Worm (Caenorhabditis elegans) whole organism, L4 larva: Measurements from ENCODE around the gene F38E9.1.
A peak's percentile ranks its signal among the peaks of the same experiment; 100 is the strongest.

Experiments
- D1046.2 ChIP-seq: fragments of 200-800 bp; sonication (Bioruptor generic); IDR thresholded peaks from 2 replicates; pipeline ENCODE4 v1.3.6; 2022; ENCODE audit warnings: missing genetic modification characterization, missing compliant biosample characterization
- F10B5.3 ChIP-seq: sonication (generic microtip); optimal IDR thresholded peaks from 2 replicates; lab custom pipeline; 2016; ENCODE audit warnings: mild to moderate bottlenecking, missing genetic modification characterization, missing compliant biosample characterization
- F26F4.8 ChIP-seq: fragments of 200-800 bp; sonication (Bioruptor generic); conservative IDR thresholded peaks from 2 replicates; pipeline ENCODE4 v1.3.6; 2022; ENCODE audit warnings: missing genetic modification characterization, missing compliant biosample characterization
- F49E8.2 ChIP-seq: sonication (generic microtip); optimal IDR thresholded peaks from 2 replicates; lab custom pipeline; 2016; ENCODE audit warnings: missing compliant biosample characterization, mild to moderate bottlenecking, missing genetic modification characterization, borderline replicate concordance
- T20F7.1 ChIP-seq: fragments of 200-800 bp; sonication (Bioruptor generic); optimal IDR thresholded peaks from 2 replicates; lab custom pipeline; 2018; ENCODE audit warnings: mild to moderate bottlenecking, missing genetic modification characterization, missing compliant biosample characterization
- T26A8.4 ChIP-seq: fragments of 200-800 bp; sonication (Bioruptor generic); IDR thresholded peaks from 2 replicates; pipeline ENCODE4 v1.3.6; 2022; ENCODE audit warnings: missing genetic modification characterization, missing compliant biosample characterization
- Y105C5A.15 ChIP-seq: fragments of 200-800 bp; sonication (Bioruptor generic); IDR thresholded peaks from 2 replicates; pipeline ENCODE4 v1.3.6; 2022; ENCODE audit warnings: missing genetic modification characterization, missing compliant biosample characterization
- Y5F2A.4 ChIP-seq: fragments of 200-800 bp; sonication (Bioruptor generic); optimal IDR thresholded peaks from 2 replicates; lab custom pipeline; 2018; ENCODE audit warnings: mild to moderate bottlenecking, missing genetic modification characterization, missing compliant biosample characterization
- ZK546.5 ChIP-seq, 2 experiments: sonication (generic microtip); optimal IDR thresholded peaks; 2 replicates each; lab custom pipeline; 2017; ENCODE audit warnings: missing biosample characterization in 2 of 2, missing genetic modification characterization in 2 of 2
- ama-1 ChIP-seq: fragments of 150-350 bp; optimal IDR thresholded peaks from 2 replicates; lab custom pipeline; 2014; ENCODE audit warnings: inconsistent platforms, mixed read lengths
- attf-4 ChIP-seq: sonication (generic microtip); optimal IDR thresholded peaks from 3 replicates; lab custom pipeline; 2017; ENCODE audit warnings: missing biosample characterization, missing genetic modification characterization
- ceh-20 ChIP-seq: fragments of 200-800 bp; sonication (Bioruptor generic); IDR thresholded peaks from 2 replicates; pipeline ENCODE4 v1.3.6; 2022; ENCODE audit warnings: missing genetic modification reagents, missing genetic modification characterization, missing compliant biosample characterization
- ceh-32 ChIP-seq: sonication (generic microtip); optimal IDR thresholded peaks from 2 replicates; lab custom pipeline; 2016; ENCODE audit warnings: mild to moderate bottlenecking, missing genetic modification characterization, missing compliant biosample characterization; ENCODE audit not compliant: poor library complexity
- ces-1 ChIP-seq: fragments of 150-350 bp; sonication (generic microtip); optimal IDR thresholded peaks from 4 replicates; lab custom pipeline; 2014; ENCODE audit warnings: missing biosample characterization, missing genetic modification reagents, missing genetic modification characterization
- cey-2 ChIP-seq: sonication (generic microtip); optimal IDR thresholded peaks from 3 replicates; lab custom pipeline; 2017; ENCODE audit warnings: missing genetic modification characterization, mild to moderate bottlenecking, missing compliant biosample characterization, antibody characterized with exemption, borderline replicate concordance; ENCODE audit not compliant: insufficient read depth
- daf-16 ChIP-seq, 3 experiments: sonication (generic microtip); optimal IDR thresholded peaks; 2 replicates each; lab custom pipeline; 2016 to 2017; ENCODE audit warnings: missing genetic modification characterization in 3 of 3, missing genetic modification reagents in 3 of 3, mild to moderate bottlenecking in 2 of 3, missing compliant biosample characterization in 2 of 3, missing biosample characterization in 1 of 3, moderate library complexity in 1 of 3
- dmd-8 ChIP-seq: fragments of 200-800 bp; sonication (Bioruptor generic); IDR thresholded peaks from 2 replicates; pipeline ENCODE4 v1.3.6; 2022; ENCODE audit warnings: missing genetic modification characterization, missing compliant biosample characterization
- dmd-9 ChIP-seq: fragments of 200-800 bp; sonication (Bioruptor generic); IDR thresholded peaks from 2 replicates; pipeline ENCODE4 v1.3.6; 2022; ENCODE audit warnings: missing genetic modification reagents, missing genetic modification characterization, missing compliant biosample characterization
- dpl-1 ChIP-seq: fragments of 150-350 bp; optimal IDR thresholded peaks from 2 replicates; lab custom pipeline; 2014; ENCODE audit warnings: missing biosample characterization, missing genetic modification reagents, missing genetic modification characterization
- duxl-1 ChIP-seq: sonication (generic microtip); optimal IDR thresholded peaks from 2 replicates; lab custom pipeline; 2016; ENCODE audit warnings: mild to moderate bottlenecking, missing genetic modification characterization, moderate library complexity, missing compliant biosample characterization; ENCODE audit not compliant: poor library complexity
- egl-27 ChIP-seq: sonication (generic microtip); optimal IDR thresholded peaks from 3 replicates; lab custom pipeline; 2017; ENCODE audit warnings: missing biosample characterization, missing genetic modification reagents, missing genetic modification characterization
- egl-43 ChIP-seq: fragments of 200-800 bp; sonication (Bioruptor generic); IDR thresholded peaks from 2 replicates; pipeline ENCODE4 v1.3.6; 2022; ENCODE audit warnings: missing genetic modification reagents, missing genetic modification characterization, missing compliant biosample characterization
- fkh-10 ChIP-seq: fragments of 150-350 bp; optimal IDR thresholded peaks from 2 replicates; lab custom pipeline; 2014; ENCODE audit warnings: missing biosample characterization, missing genetic modification reagents, missing genetic modification characterization
- fos-1 ChIP-seq: fragments of 150-350 bp; optimal IDR thresholded peaks from 2 replicates; lab custom pipeline; 2014; ENCODE audit warnings: missing biosample characterization, missing genetic modification characterization
- gei-8 ChIP-seq: fragments of 200-800 bp; sonication (Bioruptor generic); optimal IDR thresholded peaks from 2 replicates; lab custom pipeline; 2018; ENCODE audit warnings: mild to moderate bottlenecking, missing genetic modification characterization, missing compliant biosample characterization
- hlh-11 ChIP-seq: fragments of 200-800 bp; sonication (Bioruptor generic); optimal IDR thresholded peaks from 2 replicates; lab custom pipeline; 2018; ENCODE audit warnings: mild to moderate bottlenecking, missing genetic modification characterization, missing compliant biosample characterization
- hlh-30 ChIP-seq: sonication (generic microtip); optimal IDR thresholded peaks from 2 replicates; lab custom pipeline; 2017; ENCODE audit warnings: antibody characterized with exemption, mild to moderate bottlenecking, missing genetic modification characterization, missing compliant biosample characterization; ENCODE audit not compliant: insufficient read depth
- lin-1 ChIP-seq: fragments of 200-800 bp; sonication (Bioruptor generic); IDR thresholded peaks from 2 replicates; pipeline ENCODE4 v1.3.6; 2022; ENCODE audit warnings: missing genetic modification reagents, missing genetic modification characterization, missing compliant biosample characterization
- lin-13 ChIP-seq: fragments of 150-350 bp; optimal IDR thresholded peaks from 2 replicates; lab custom pipeline; 2014; ENCODE audit warnings: missing biosample characterization, missing genetic modification reagents, missing genetic modification characterization
- lin-15B ChIP-seq: fragments of 150-350 bp; sonication (generic microtip); optimal IDR thresholded peaks from 3 replicates; lab custom pipeline; 2014; ENCODE audit warnings: missing biosample characterization, missing genetic modification characterization
- madf-9 ChIP-seq: fragments of 200-800 bp; sonication (Bioruptor generic); conservative IDR thresholded peaks from 2 replicates; pipeline ENCODE4 v1.3.6; 2022; ENCODE audit warnings: missing genetic modification reagents, missing genetic modification characterization, missing compliant biosample characterization
- mdl-1 ChIP-seq, 2 experiments: fragments of 150-350 bp in 1 of 2; sonication (generic microtip) in 1 of 2; optimal IDR thresholded peaks; 2 replicates each; lab custom pipeline; 2014 to 2017; ENCODE audit warnings: missing biosample characterization in 2 of 2, missing genetic modification characterization in 2 of 2
- mdt-29 ChIP-seq: fragments of 200-800 bp; sonication (Bioruptor generic); IDR thresholded peaks from 2 replicates; pipeline ENCODE4 v1.3.6; 2022; ENCODE audit warnings: missing genetic modification reagents, missing genetic modification characterization, missing compliant biosample characterization
- nhr-10 ChIP-seq: fragments of 150-350 bp; optimal IDR thresholded peaks from 2 replicates; lab custom pipeline; 2014; ENCODE audit warnings: missing biosample characterization, missing genetic modification characterization
- nhr-237 ChIP-seq: sonication (generic microtip); optimal IDR thresholded peaks from 2 replicates; lab custom pipeline; 2017; ENCODE audit warnings: missing biosample characterization, missing genetic modification characterization
- nhr-6 ChIP-seq: fragments of 150-350 bp; optimal IDR thresholded peaks from 2 replicates; lab custom pipeline; 2014; ENCODE audit warnings: missing biosample characterization, missing genetic modification characterization
- nhr-77 ChIP-seq: fragments of 150-350 bp; optimal IDR thresholded peaks from 2 replicates; lab custom pipeline; 2014; ENCODE audit warnings: missing biosample characterization, missing genetic modification characterization
- pha-4 ChIP-seq, 2 experiments: fragments of 150-350 bp in 1 of 2; fragments of 200-800 bp in 1 of 2; sonication (Bioruptor generic) in 1 of 2; IDR thresholded peaks in 1 of 2; optimal IDR thresholded peaks in 1 of 2; 2 replicates each; pipeline versions ENCODE4 v1.3.6 to Lab custom; 2014 to 2022; ENCODE audit warnings: missing genetic modification characterization in 2 of 2, missing genetic modification reagents in 2 of 2, missing biosample characterization in 1 of 2, missing compliant biosample characterization in 1 of 2
- set-16 ChIP-seq: fragments of 200-800 bp; sonication (Bioruptor generic); IDR thresholded peaks from 2 replicates; pipeline ENCODE4 v1.3.6; 2022; ENCODE audit warnings: missing genetic modification reagents, missing genetic modification characterization, missing compliant biosample characterization
- skn-1 ChIP-seq: fragments of 150-350 bp; optimal IDR thresholded peaks from 2 replicates; lab custom pipeline; 2014; ENCODE audit warnings: missing biosample characterization, missing genetic modification characterization
- snpc-1.2 ChIP-seq: fragments of 200-800 bp; sonication (Bioruptor generic); IDR thresholded peaks from 2 replicates; pipeline ENCODE4 v1.3.6; 2022; ENCODE audit warnings: missing genetic modification reagents, missing genetic modification characterization, missing compliant biosample characterization
- spr-1 ChIP-seq: sonication (generic microtip); optimal IDR thresholded peaks from 2 replicates; lab custom pipeline; 2016; ENCODE audit warnings: mild to moderate bottlenecking, missing genetic modification characterization, missing compliant biosample characterization
- tag-97 ChIP-seq: fragments of 200-800 bp; sonication (Bioruptor generic); IDR thresholded peaks from 2 replicates; pipeline ENCODE4 v1.3.6; 2022; ENCODE audit warnings: missing genetic modification characterization, missing compliant biosample characterization
- tra-1 ChIP-seq: fragments of 200-800 bp; sonication (Bioruptor generic); IDR thresholded peaks from 2 replicates; pipeline ENCODE4 v1.3.6; 2022; ENCODE audit warnings: missing genetic modification reagents, missing genetic modification characterization, missing compliant biosample characterization
- unc-130 ChIP-seq: sonication (generic microtip); optimal IDR thresholded peaks from 2 replicates; lab custom pipeline; 2016; ENCODE audit warnings: missing genetic modification reagents, missing genetic modification characterization, missing compliant biosample characterization
- unc-39 ChIP-seq: sonication (generic microtip); optimal IDR thresholded peaks from 2 replicates; lab custom pipeline; 2017; ENCODE audit warnings: missing biosample characterization, missing genetic modification characterization
- unc-62 ChIP-seq, 3 experiments: fragments of 150-350 bp in 1 of 3; sonication (generic microtip); optimal IDR thresholded peaks in 2 of 3; peaks in 1 of 3; 1 replicate in 1 of 3; 2 replicates in 2 of 3; lab custom pipeline; 2014 to 2017; ENCODE audit warnings: missing biosample characterization in 3 of 3, missing genetic modification characterization in 3 of 3, missing genetic modification reagents in 3 of 3, missing genotype in 1 of 3
- vab-7 ChIP-seq: fragments of 200-800 bp; sonication (Bioruptor generic); IDR thresholded peaks from 2 replicates; pipeline ENCODE4 v1.3.6; 2022; ENCODE audit warnings: missing genetic modification reagents, missing genetic modification characterization, missing compliant biosample characterization
- zag-1 ChIP-seq: fragments of 150-350 bp; optimal IDR thresholded peaks from 2 replicates; lab custom pipeline; 2014; ENCODE audit warnings: missing biosample characterization, missing genetic modification characterization

Gene F38E9.1

DNA sequence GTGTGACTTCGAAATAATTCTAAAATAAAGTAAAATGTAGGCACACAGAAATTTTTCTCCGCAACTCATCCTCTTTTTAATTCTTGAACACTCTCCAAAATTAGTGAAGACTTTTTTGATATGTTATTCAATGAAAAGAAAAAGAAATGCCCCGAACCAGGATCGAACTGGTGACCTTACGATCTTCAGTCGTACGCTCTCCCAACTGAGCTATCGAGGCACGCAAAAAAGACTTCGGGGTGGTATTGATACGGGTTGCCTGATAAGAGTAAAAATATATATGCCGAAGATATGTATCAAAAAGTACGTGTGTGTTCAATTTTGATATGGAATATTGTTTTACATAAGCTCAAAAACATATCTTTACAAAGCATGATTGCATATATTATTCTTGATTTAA is 32.1 kb downstream of the F38E9.1 start (continued):
- TF ChIP-seq hlh-11 (no peak), ceh-32 (tag; lab: Kevin White, UChicago) (no peak), nhr-6 (no peak), unc-62 (GFP tag; optimal IDR thresholded peaks at IDR 0.05 in 1 of 2; lab: Kevin White, UChicago) (peak in 1 of 2 experiments; percentile 89), unc-62 (tag; optimal IDR thresholded peaks at IDR 0.05; lab: Kevin White, UChicago) (no peak), tra-1 (GFP tag; lab: Robert Waterston, UW) (no peak; the same call in none of the 2 replicates), unc-130 (GFP tag; lab: Kevin White, UChicago) (no peak), ZK546.5 (tag; optimal IDR thresholded peaks at IDR 0.05; lab: Kevin White, UChicago) (no peak), attf-4 (no peak), spr-1 (tag; lab: Kevin White, UChicago) (no peak), nhr-77 (peak; percentile 3), T20F7.1 (peak; percentile 37), snpc-1.2 (0 out of 2 replicates have a peak, but pooled peaks have one; percentile 41), dmd-9 (no peak), cey-2 (no peak), ceh-20 (GFP tag; lab: Robert Waterston, UW) (0 out of 2 replicates have a peak, but pooled peaks have one; percentile 21), zag-1 (tag; lab: Kevin White, UChicago) (no peak), egl-27 (tag; lab: Kevin White, UChicago) (no peak), dmd-8 (no peak), Y105C5A.15 (GFP tag; lab: Robert Waterston, UW) (no peak), ces-1 (GFP tag; lab: Kevin White, UChicago) (no peak), gei-8 (GFP tag; lab: Kevin White, UChicago) (no peak), dpl-1 (GFP tag; lab: Kevin White, UChicago) (no peak), ama-1 (lab: Kevin White, UChicago) (no peak), hlh-30 (tag; lab: Kevin White, UChicago) (peak; percentile 21), F10B5.3 (tag; lab: Kevin White, UChicago) (no peak), lin-1 (GFP tag; lab: Robert Waterston, UW) (0 out of 2 replicates have a peak, but pooled peaks have one; percentile 17), nhr-10 (tag; lab: Kevin White, UChicago) (no peak), F26F4.8 (GFP tag; lab: Robert Waterston, UW) (no peak), egl-43 (GFP tag; lab: Robert Waterston, UW) (no peak), F49E8.2 (tag; lab: Kevin White, UChicago) (no peak), T26A8.4 (GFP tag; lab: Robert Waterston, UW) (no peak), vab-7 (GFP tag; lab: Robert Waterston, UW) (0 out of 2 replicates have a peak, but pooled peaks have one; percentile 41), madf-9 (0 out of 2 replicates have a peak, but pooled peaks have one; percentile 9), lin-15B (tag; lab: Kevin White, UChicago) (no peak), duxl-1 (tag; lab: Kevin White, UChicago) (peak; percentile 48), Y5F2A.4 (GFP tag; lab: Kevin White, UChicago) (peak; percentile 11), lin-13 (GFP tag; lab: Kevin White, UChicago) (no peak), set-16 (GFP tag; lab: Robert Waterston, UW) (no peak), D1046.2 (peak; percentile 74; the same call in 1 of the 2 replicates), unc-39 (tag; lab: Kevin White, UChicago) (no peak), mdt-29 (no peak), nhr-237 (tag; lab: Kevin White, UChicago) (no peak), fkh-10 (GFP tag; lab: Kevin White, UChicago) (no peak), mdl-1 (tag; optimal IDR thresholded peaks at IDR 0.05; lab: Kevin White, UChicago) (no peak), pha-4 (GFP tag; IDR thresholded peaks at IDR 0.05; lab: Robert Waterston, UW) (peak; percentile 57; the same call in 1 of the 2 replicates), pha-4 (tag; optimal IDR thresholded peaks at IDR 0.05; lab: Kevin White, UChicago) (no peak), daf-16 (GFP tag; optimal IDR thresholded peaks at IDR 0.05; lab: Kevin White, UChicago) (peak in 1 of 2 experiments; percentile 50), daf-16 (tag; optimal IDR thresholded peaks at IDR 0.05; lab: Kevin White, UChicago) (peak; percentile 31), tag-97 (GFP tag; lab: Robert Waterston, UW) (no peak), skn-1 (tag; lab: Kevin White, UChicago) (no peak), fos-1 (tag; lab: Kevin White, UChicago) (no peak)
